Worm (Caenorhabditis elegans) whole organism, late embryonic: ENCODE measurements around the gene ZK1321.4.

Source experiments
- ceh-22 ChIP-seq: sonication (generic microtip); optimal IDR thresholded peaks from 2 replicates; lab custom pipeline; 2017; ENCODE audit warnings: missing biosample characterization, missing genetic modification characterization
- dve-1 ChIP-seq: sonication (generic microtip); optimal IDR thresholded peaks from 2 replicates; lab custom pipeline; 2017; ENCODE audit warnings: antibody characterized with exemption, mild to moderate bottlenecking, missing genetic modification characterization, missing compliant biosample characterization
- fkh-10 ChIP-seq: fragments of 150-350 bp; optimal IDR thresholded peaks from 2 replicates; lab custom pipeline; 2014; ENCODE audit warnings: missing biosample characterization, missing genetic modification reagents, missing genetic modification characterization
- nhr-11 ChIP-seq: fragments of 150-350 bp; optimal IDR thresholded peaks from 2 replicates; lab custom pipeline; 2014; ENCODE audit warnings: missing biosample characterization, missing genetic modification characterization
- sox-4 ChIP-seq: sonication (generic microtip); optimal IDR thresholded peaks from 2 replicates; lab custom pipeline; 2017; ENCODE audit warnings: mild to moderate bottlenecking, missing genetic modification characterization, inconsistent platforms, missing compliant biosample characterization
- tbx-2 ChIP-seq: sonication (generic microtip); optimal IDR thresholded peaks from 2 replicates; lab custom pipeline; 2016; ENCODE audit warnings: missing genetic modification characterization, missing compliant biosample characterization

DNA sequence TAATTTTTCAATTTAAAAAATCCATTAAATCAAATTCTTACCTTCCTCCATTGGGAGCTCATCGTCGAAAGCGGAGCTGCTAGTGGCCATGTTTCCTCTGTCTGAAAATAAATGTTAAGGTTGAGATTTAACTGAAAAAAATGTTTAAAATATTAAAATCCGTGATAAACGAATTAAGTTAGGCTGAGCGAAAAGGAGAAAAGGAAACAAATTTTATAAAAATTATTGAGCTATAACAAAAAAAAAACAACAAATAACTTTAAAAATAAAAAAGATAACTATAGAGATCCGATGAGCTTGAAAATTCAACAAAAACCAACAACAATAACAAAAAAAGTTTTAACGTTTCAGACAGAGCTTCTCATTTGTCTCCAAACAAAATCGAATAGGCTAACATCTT lies 31.0 kb downstream of the ZK1321.4 start, which contains the start of gene pno-1:
- TF ChIP-seq dve-1 (tag; lab: Kevin White, UChicago) (no peak), fkh-10 (GFP tag; lab: Kevin White, UChicago) (no peak), tbx-2 (tag; lab: Kevin White, UChicago) (no peak), nhr-11 (tag; lab: Kevin White, UChicago) (no peak), sox-4 (tag; lab: Kevin White, UChicago) (no peak), ceh-22 (tag; lab: Kevin White, UChicago) (no peak)
